Worm (Caenorhabditis elegans) whole organism, mixed stage, embryonic: ENCODE results near the gene Y43F8C.5.

ENCODE experiments used
- M03D4.4 ChIP-seq: sonication (generic microtip); optimal IDR thresholded peaks from 2 replicates; lab custom pipeline; 2017; ENCODE audit warnings: mild to moderate bottlenecking, missing genetic modification characterization, missing compliant biosample characterization
- bed-3 ChIP-seq: fragments of 200-800 bp; sonication (Bioruptor generic); optimal IDR thresholded peaks from 3 replicates; lab custom pipeline; 2018; ENCODE audit warnings: mild to moderate bottlenecking, missing genetic modification characterization, moderate library complexity, missing compliant biosample characterization
- blmp-1 ChIP-seq: fragments of 150-350 bp; optimal IDR thresholded peaks from 2 replicates; lab custom pipeline; 2014; ENCODE audit warnings: missing biosample characterization, missing genetic modification characterization
- ceh-39 ChIP-seq: fragments of 150-350 bp; optimal IDR thresholded peaks from 2 replicates; lab custom pipeline; 2014; ENCODE audit warnings: missing biosample characterization, missing genetic modification characterization
- ceh-43 ChIP-seq: fragments of 200-800 bp; sonication (Bioruptor generic); optimal IDR thresholded peaks from 2 replicates; lab custom pipeline; 2018; ENCODE audit warnings: mild to moderate bottlenecking, missing genetic modification characterization, moderate library complexity, missing compliant biosample characterization
- ceh-83 ChIP-seq: fragments of 200-800 bp; sonication (Bioruptor generic); optimal IDR thresholded peaks from 2 replicates; lab custom pipeline; 2018; ENCODE audit warnings: mild to moderate bottlenecking, missing genetic modification characterization, missing compliant biosample characterization
- ces-1 ChIP-seq: fragments of 150-350 bp; optimal IDR thresholded peaks from 2 replicates; lab custom pipeline; 2014; ENCODE audit warnings: missing biosample characterization, missing genetic modification reagents, missing genetic modification characterization
- drap-1 ChIP-seq: fragments of 200-800 bp; sonication (Bioruptor generic); optimal IDR thresholded peaks from 3 replicates; lab custom pipeline; 2018; ENCODE audit warnings: mild to moderate bottlenecking, missing genetic modification characterization, missing compliant biosample characterization
- elt-1 ChIP-seq: sonication (generic microtip); optimal IDR thresholded peaks from 2 replicates; lab custom pipeline; 2017; ENCODE audit warnings: missing genetic modification characterization, mild to moderate bottlenecking, missing compliant biosample characterization, antibody characterized with exemption, moderate library complexity, borderline replicate concordance; ENCODE audit not compliant: insufficient read depth
- elt-3 ChIP-seq: fragments of 150-350 bp; optimal IDR thresholded peaks from 2 replicates; lab custom pipeline; 2014; ENCODE audit warnings: missing biosample characterization, missing genetic modification characterization
- flh-1 ChIP-seq: fragments of 200-800 bp; sonication (Bioruptor generic); optimal IDR thresholded peaks from 2 replicates; lab custom pipeline; 2018; ENCODE audit warnings: mild to moderate bottlenecking, missing genetic modification characterization, moderate library complexity, missing compliant biosample characterization
- ham-2 ChIP-seq: fragments of 200-800 bp; sonication (Bioruptor generic); optimal IDR thresholded peaks from 2 replicates; lab custom pipeline; 2018; ENCODE audit warnings: mild to moderate bottlenecking, missing genetic modification characterization, missing compliant biosample characterization
- hlh-1 ChIP-seq: fragments of 150-350 bp; optimal IDR thresholded peaks from 2 replicates; lab custom pipeline; 2014; ENCODE audit warnings: missing biosample characterization, missing genetic modification reagents, missing genetic modification characterization
- lin-13 ChIP-seq: fragments of 150-350 bp; optimal IDR thresholded peaks from 2 replicates; lab custom pipeline; 2014; ENCODE audit warnings: missing biosample characterization, missing genetic modification characterization
- lin-32 ChIP-seq: fragments of 200-800 bp; sonication (Bioruptor generic); optimal IDR thresholded peaks from 2 replicates; lab custom pipeline; 2018; ENCODE audit warnings: mild to moderate bottlenecking, missing genetic modification characterization, missing compliant biosample characterization
- lsy-2 ChIP-seq: fragments of 150-350 bp; optimal IDR thresholded peaks from 2 replicates; lab custom pipeline; 2014; ENCODE audit warnings: missing biosample characterization, missing genetic modification characterization
- mab-5 ChIP-seq: fragments of 150-350 bp; optimal IDR thresholded peaks from 2 replicates; lab custom pipeline; 2014; ENCODE audit warnings: missing biosample characterization, missing genetic modification characterization
- mls-2 ChIP-seq: sonication (generic microtip); optimal IDR thresholded peaks from 2 replicates; lab custom pipeline; 2016; ENCODE audit warnings: mild to moderate bottlenecking, missing genetic modification characterization, moderate library complexity, missing compliant biosample characterization
- nhr-2 ChIP-seq: fragments of 150-350 bp; optimal IDR thresholded peaks from 2 replicates; lab custom pipeline; 2014; ENCODE audit warnings: missing biosample characterization, missing genetic modification characterization
- nhr-237 ChIP-seq: fragments of 150-350 bp; optimal IDR thresholded peaks from 2 replicates; lab custom pipeline; 2014; ENCODE audit warnings: missing biosample characterization, missing genetic modification characterization
- nhr-76 ChIP-seq: sonication (generic microtip); optimal IDR thresholded peaks from 2 replicates; lab custom pipeline; 2017; ENCODE audit warnings: missing biosample characterization, missing genetic modification characterization
- pha-4 ChIP-seq: fragments of 150-350 bp; optimal IDR thresholded peaks from 2 replicates; lab custom pipeline; 2018; ENCODE audit warnings: missing biosample characterization, missing genetic modification reagents, missing genetic modification characterization
- sem-2 ChIP-seq: fragments of 200-800 bp; sonication (Bioruptor generic); optimal IDR thresholded peaks from 2 replicates; lab custom pipeline; 2018; ENCODE audit warnings: mild to moderate bottlenecking, missing genetic modification characterization, missing compliant biosample characterization
- sptf-1 ChIP-seq: sonication (generic microtip); optimal IDR thresholded peaks from 2 replicates; lab custom pipeline; 2017; ENCODE audit warnings: mild to moderate bottlenecking, missing genetic modification characterization, moderate library complexity, missing compliant biosample characterization
- tbx-8 ChIP-seq: fragments of 200-800 bp; sonication (Bioruptor generic); optimal IDR thresholded peaks from 2 replicates; lab custom pipeline; 2018; ENCODE audit warnings: mild to moderate bottlenecking, missing genetic modification characterization, moderate library complexity, missing compliant biosample characterization
- unc-120 ChIP-seq: sonication (generic microtip); optimal IDR thresholded peaks from 2 replicates; lab custom pipeline; 2017; ENCODE audit warnings: missing genetic modification characterization, missing compliant biosample characterization; ENCODE audit not compliant: poor library complexity, severe bottlenecking
- unc-39 ChIP-seq: fragments of 150-350 bp; optimal IDR thresholded peaks from 2 replicates; lab custom pipeline; 2014; ENCODE audit warnings: missing biosample characterization, missing genetic modification characterization
- unc-62 ChIP-seq: fragments of 150-350 bp; optimal IDR thresholded peaks from 2 replicates; lab custom pipeline; 2014; ENCODE audit warnings: missing biosample characterization, missing genetic modification reagents, missing genetic modification characterization
- zip-8 ChIP-seq: fragments of 150-350 bp; optimal IDR thresholded peaks from 2 replicates; lab custom pipeline; 2014; ENCODE audit warnings: missing biosample characterization, missing genetic modification characterization
- ztf-11 ChIP-seq: fragments of 150-350 bp; optimal IDR thresholded peaks from 2 replicates; lab custom pipeline; 2014; ENCODE audit warnings: missing biosample characterization, missing genetic modification characterization

Y43F8C.5 gene

DNA sequence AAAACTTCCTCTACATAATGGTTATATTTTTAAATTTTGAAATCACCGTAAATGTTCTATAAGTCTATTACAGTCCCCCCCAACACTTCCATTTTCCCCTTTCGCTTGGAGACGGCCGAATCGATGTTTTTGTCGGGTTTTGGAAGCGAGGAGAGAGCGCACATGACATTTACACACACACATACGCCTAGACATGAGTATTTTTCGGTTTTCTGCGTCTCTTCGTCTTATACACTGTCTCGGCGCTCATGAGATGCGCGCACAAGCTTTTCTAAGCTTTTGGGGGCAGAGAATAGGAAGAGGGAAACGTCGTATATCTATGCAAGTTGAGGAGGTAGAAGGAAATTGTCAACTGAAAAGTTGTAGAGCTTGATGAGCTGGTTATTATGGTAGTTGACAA is 12.3 kb downstream of the Y43F8C.5 start:
- peak; percentile 2 for TF ChIP-seq drap-1 (GFP tag; lab: Kevin White, UChicago)
- no peak for TF ChIP-seq ham-2
- no peak for TF ChIP-seq blmp-1 (tag; lab: Kevin White, UChicago)
- TF ChIP-seq M03D4.4 (tag; lab: Kevin White, UChicago): no peak
- TF ChIP-seq mab-5 (tag; lab: Kevin White, UChicago): no peak
- no peak for TF ChIP-seq ceh-39
- TF ChIP-seq, all 35 proteins: peak for 1

DNA sequence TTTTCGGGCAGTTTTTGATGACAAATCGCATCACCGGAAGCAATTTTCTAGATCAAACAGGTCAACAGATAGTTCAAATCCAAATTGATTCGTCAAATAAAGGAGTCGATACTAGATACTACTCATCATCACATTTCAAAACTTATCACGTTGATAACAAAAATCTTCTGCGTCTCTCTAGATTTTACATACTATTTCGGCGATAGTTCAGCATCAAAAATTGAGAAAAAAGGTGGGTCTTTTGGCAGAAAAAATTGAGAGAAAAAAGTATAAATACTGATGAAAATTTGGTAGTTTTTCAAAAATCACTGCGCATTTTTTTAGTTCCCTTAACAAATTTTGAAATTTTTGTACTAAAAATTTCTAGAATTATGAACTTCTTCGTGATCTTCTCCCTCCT is 19.3 kb downstream of the Y43F8C.5 start, which contains the start of gene nlp-26:
Gene nlp-26, plus strand, starts transcription at position 301 of the 400 bp plus-strand sequence.
- TF ChIP-seq unc-39 (tag; lab: Kevin White, UChicago) (no peak), unc-62 (GFP tag; lab: Kevin White, UChicago) (no peak), lin-13 (no peak), mab-5 (tag; lab: Kevin White, UChicago) (no peak), pha-4 (no peak), nhr-237 (no peak), ces-1 (GFP tag; lab: Kevin White, UChicago) (no peak), elt-3 (no peak), flh-1 (no peak), bed-3 (GFP tag; lab: Kevin White, UChicago) (no peak), nhr-76 (no peak), sem-2 (no peak), nhr-2 (tag; lab: Kevin White, UChicago) (no peak)

DNA sequence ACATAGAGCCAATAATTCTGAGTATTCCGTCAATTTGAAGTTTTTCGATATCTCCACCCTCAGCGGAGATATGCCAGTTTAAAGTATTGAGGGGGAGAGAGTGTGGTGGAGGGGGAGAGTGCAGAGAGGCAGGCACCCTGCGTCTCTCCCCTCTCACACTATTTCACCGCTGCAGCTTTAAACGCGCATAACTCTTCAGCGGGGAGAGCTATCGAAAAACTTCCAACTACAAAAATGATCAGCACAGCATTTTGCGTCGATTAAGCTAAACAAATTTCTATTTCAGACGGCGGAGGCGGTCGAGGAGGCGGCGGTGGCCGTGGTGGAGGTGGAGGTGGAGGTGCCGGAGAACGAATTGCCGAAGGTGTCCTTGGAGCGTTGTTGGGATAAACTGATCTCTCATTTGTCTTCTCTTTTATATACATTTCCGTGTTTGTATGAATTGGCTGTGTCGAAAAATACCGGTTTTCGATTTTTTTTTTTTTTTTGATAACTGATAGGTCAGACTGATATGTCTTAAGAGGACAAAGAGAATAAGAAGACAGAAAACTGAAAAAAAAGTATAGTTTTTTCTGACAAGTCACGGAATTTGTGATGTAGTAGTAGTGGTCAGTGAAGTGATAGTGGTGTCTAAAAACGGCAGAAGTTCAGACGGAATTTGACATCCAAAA is 20.6 kb downstream of the Y43F8C.5 start:
- peak; percentile 31 for TF ChIP-seq drap-1 (GFP tag; lab: Kevin White, UChicago)
- no peak for TF ChIP-seq bed-3 (GFP tag; lab: Kevin White, UChicago)
- no peak for TF ChIP-seq elt-1 (tag; lab: Kevin White, UChicago)
- no peak for TF ChIP-seq nhr-76

DNA sequence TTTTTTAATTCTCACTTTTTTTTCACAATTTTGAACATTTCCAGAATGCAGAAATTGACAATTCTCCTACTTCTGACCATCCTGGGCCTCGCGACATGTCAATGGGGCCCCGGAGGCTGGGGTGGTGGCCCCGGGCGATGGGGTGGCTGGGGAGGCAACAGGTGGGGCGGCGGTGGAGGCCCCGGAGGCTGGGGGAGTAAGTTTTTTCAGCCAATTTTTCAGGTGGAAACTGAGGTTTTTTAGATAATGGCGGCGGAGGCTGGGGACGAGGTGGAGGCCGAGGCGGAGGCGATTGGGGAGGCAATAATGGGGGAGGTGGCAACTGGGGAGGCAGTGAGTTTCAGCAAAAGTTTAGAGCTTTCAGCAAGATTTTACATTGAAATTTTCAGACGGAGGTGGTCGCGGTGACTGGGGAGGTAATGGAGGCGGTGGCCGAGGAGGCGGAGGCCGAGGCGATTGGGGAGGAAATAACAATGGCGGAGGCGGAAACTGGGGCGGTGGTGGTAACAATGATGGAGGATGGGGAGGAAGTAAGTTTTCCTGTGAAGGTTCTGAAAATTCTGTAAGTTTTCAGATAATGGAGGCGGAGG is 22.2 kb downstream of the Y43F8C.5 start:
- no peak for TF ChIP-seq nhr-76
- TF ChIP-seq unc-120 (tag; lab: Kevin White, UChicago): no peak
- TF ChIP-seq mls-2 (tag; lab: Kevin White, UChicago): no peak
- no peak for TF ChIP-seq ztf-11 (tag; lab: Kevin White, UChicago)
- no peak for TF ChIP-seq ceh-43
- TF ChIP-seq ceh-83 (GFP tag; lab: Kevin White, UChicago): no peak

ce11 chrV:19609194-19609593 is 23.3 kb downstream of the Y43F8C.5 start, which contains the start of gene grsp-1:
grsp-1 (plus strand) TSS chrV:19609494.
- no peak for TF ChIP-seq elt-1 (tag; lab: Kevin White, UChicago)
- no peak for TF ChIP-seq nhr-237

DNA sequence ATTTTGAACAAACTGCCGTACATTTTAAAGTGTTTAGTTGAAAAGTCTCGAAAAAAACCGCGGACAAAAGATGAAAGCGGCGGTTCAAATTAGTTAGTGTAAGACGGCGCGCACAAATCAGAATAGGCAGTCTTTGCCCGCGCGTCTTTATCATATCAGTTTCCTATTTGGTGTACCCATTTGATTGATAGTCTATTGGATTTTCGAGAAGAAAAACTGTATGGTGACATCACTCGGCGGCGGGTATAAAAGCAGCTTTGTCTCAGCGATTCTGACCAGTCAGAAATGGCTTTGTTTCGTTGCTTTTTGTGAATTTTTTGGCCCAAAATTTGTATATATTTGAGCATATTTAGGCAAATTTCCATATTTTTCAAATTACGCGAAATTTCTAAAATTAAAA is 23.8 kb downstream of the Y43F8C.5 start:
- TF ChIP-seq hlh-1 (tag; lab: Kevin White, UChicago) (no peak), nhr-2 (tag; lab: Kevin White, UChicago) (no peak), mab-5 (tag; lab: Kevin White, UChicago) (no peak), bed-3 (GFP tag; lab: Kevin White, UChicago) (no peak)

- TF ChIP-seq tbx-8 (GFP tag; lab: Kevin White, UChicago): no peak
- TF ChIP-seq sptf-1 (tag; lab: Kevin White, UChicago): no peak
- no peak for TF ChIP-seq lin-32
- no peak for TF ChIP-seq unc-62 (GFP tag; lab: Kevin White, UChicago)
- TF ChIP-seq ceh-43: no peak
- TF ChIP-seq drap-1 (GFP tag; lab: Kevin White, UChicago): no peak
- TF ChIP-seq zip-8 (tag; lab: Kevin White, UChicago): no peak
- TF ChIP-seq nhr-76: no peak
- TF ChIP-seq unc-120 (tag; lab: Kevin White, UChicago): no peak
- no peak for TF ChIP-seq lsy-2 (tag; lab: Kevin White, UChicago)
- TF ChIP-seq M03D4.4 (tag; lab: Kevin White, UChicago): no peak
- TF ChIP-seq ceh-83 (GFP tag; lab: Kevin White, UChicago): no peak
- TF ChIP-seq, all 35 proteins: peak for 0
Measured at ce11 chrV:19605880-19606279, 26.6 kb downstream of the Y43F8C.5 start, which contains the start of gene nlp-25. nlp-25 (plus strand) TSS chrV:19606180.
